Worm (Caenorhabditis elegans) whole organism, young adult: Measurements from ENCODE around the gene F53F4.17.
A peak's percentile ranks its signal among the peaks of the same experiment; 100 is the strongest.

ENCODE experiments used
- B0261.1 ChIP-seq: sonication (generic microtip); optimal IDR thresholded peaks from 2 replicates; lab custom pipeline; 2016; ENCODE audit warnings: mild to moderate bottlenecking, missing genetic modification characterization, moderate library complexity, missing compliant biosample characterization
- B0336.3 ChIP-seq: fragments of 200-800 bp; sonication (Bioruptor generic); IDR thresholded peaks from 2 replicates; pipeline ENCODE4 v1.3.6; 2022; ENCODE audit warnings: missing genetic modification characterization, missing compliant biosample characterization
- C17E4.6 ChIP-seq: fragments of 200-800 bp; sonication (Bioruptor generic); IDR thresholded peaks from 2 replicates; pipeline ENCODE4 v1.3.6; 2022; ENCODE audit warnings: missing genetic modification reagents, missing genetic modification characterization, missing compliant biosample characterization
- F10E7.11 ChIP-seq: sonication (generic microtip); optimal IDR thresholded peaks from 2 replicates; lab custom pipeline; 2017; ENCODE audit warnings: mild to moderate bottlenecking, missing genetic modification characterization, moderate library complexity, missing compliant biosample characterization
- F23B12.7 ChIP-seq: sonication (generic microtip); optimal IDR thresholded peaks from 2 replicates; lab custom pipeline; 2017; ENCODE audit warnings: missing genetic modification characterization, mild to moderate bottlenecking, missing compliant biosample characterization, antibody characterized with exemption, moderate library complexity; ENCODE audit not compliant: insufficient read depth
- F33H1.4 ChIP-seq: fragments of 200-800 bp; sonication (Bioruptor generic); IDR thresholded peaks from 2 replicates; pipeline ENCODE4 v1.3.6; 2022; ENCODE audit warnings: missing genetic modification reagents, missing genetic modification characterization, missing compliant biosample characterization
- F57C9.4 ChIP-seq: sonication (generic microtip); optimal IDR thresholded peaks from 2 replicates; lab custom pipeline; 2017; ENCODE audit warnings: mild to moderate bottlenecking, missing genetic modification characterization, missing compliant biosample characterization
- K11D2.4 ChIP-seq: fragments of 200-800 bp; sonication (Bioruptor generic); IDR thresholded peaks from 2 replicates; pipeline ENCODE4 v1.3.6; 2022; ENCODE audit warnings: missing genetic modification reagents, missing genetic modification characterization, missing compliant biosample characterization
- T07F8.4 ChIP-seq: sonication (generic microtip); optimal IDR thresholded peaks from 2 replicates; lab custom pipeline; 2016; ENCODE audit warnings: mild to moderate bottlenecking, missing genetic modification characterization, moderate library complexity, missing compliant biosample characterization
- Y53F4B.3 ChIP-seq: fragments of 200-800 bp; sonication (Bioruptor generic); IDR thresholded peaks from 2 replicates; pipeline ENCODE4 v1.3.6; 2022; ENCODE audit warnings: missing genetic modification reagents, missing genetic modification characterization, missing compliant biosample characterization
- Y53G8AR.9 ChIP-seq: fragments of 200-800 bp; sonication (Bioruptor generic); conservative IDR thresholded peaks from 2 replicates; pipeline ENCODE4 v1.3.6; 2022; ENCODE audit warnings: missing genetic modification reagents, missing genetic modification characterization, missing compliant biosample characterization
- Y56A3A.18 ChIP-seq: fragments of 200-800 bp; sonication (Bioruptor generic); IDR thresholded peaks from 2 replicates; pipeline ENCODE4 v1.3.6; 2022; ENCODE audit warnings: missing genetic modification reagents, missing genetic modification characterization, missing compliant biosample characterization
- ZK185.1 ChIP-seq: sonication (generic microtip); optimal IDR thresholded peaks from 2 replicates; lab custom pipeline; 2016; ENCODE audit warnings: mild to moderate bottlenecking, missing genetic modification characterization, missing compliant biosample characterization; ENCODE audit not compliant: poor library complexity, severe bottlenecking
- ama-1 ChIP-seq, 3 experiments: fragments of 150-350 bp in 1 of 3; sonication (generic microtip) in 2 of 3; optimal IDR thresholded peaks; 2 replicates each; lab custom pipeline; 2014 to 2018; ENCODE audit warnings: missing biosample characterization in 2 of 3, missing genetic modification characterization in 2 of 3, missing genetic modification reagents in 2 of 3
- atf-7 ChIP-seq: sonication (generic microtip); optimal IDR thresholded peaks from 2 replicates; lab custom pipeline; 2017; ENCODE audit warnings: mild to moderate bottlenecking, missing genetic modification characterization, missing compliant biosample characterization
- athp-1 ChIP-seq: sonication (generic microtip); optimal IDR thresholded peaks from 2 replicates; lab custom pipeline; 2017; ENCODE audit warnings: mild to moderate bottlenecking, missing genetic modification characterization, missing compliant biosample characterization
- attf-6 ChIP-seq: fragments of 200-800 bp; sonication (Bioruptor generic); IDR thresholded peaks from 2 replicates; pipeline ENCODE4 v1.3.6; 2022; ENCODE audit warnings: missing genetic modification reagents, missing genetic modification characterization, missing compliant biosample characterization
- bed-2 ChIP-seq: fragments of 200-800 bp; sonication (Bioruptor generic); IDR thresholded peaks from 2 replicates; pipeline ENCODE4 v1.3.6; 2022; ENCODE audit warnings: missing genetic modification reagents, missing genetic modification characterization, missing compliant biosample characterization
- ccch-3 ChIP-seq: fragments of 200-800 bp; sonication (Bioruptor generic); optimal IDR thresholded peaks from 2 replicates; lab custom pipeline; 2018; ENCODE audit warnings: mild to moderate bottlenecking, missing genetic modification characterization, missing compliant biosample characterization
- ceh-40 ChIP-seq: fragments of 200-800 bp; sonication (Bioruptor generic); IDR thresholded peaks from 2 replicates; pipeline ENCODE4 v1.3.6; 2022; ENCODE audit warnings: missing genetic modification characterization, missing compliant biosample characterization
- ceh-79 ChIP-seq: sonication (generic microtip); optimal IDR thresholded peaks from 2 replicates; lab custom pipeline; 2017; ENCODE audit warnings: mild to moderate bottlenecking, missing genetic modification characterization, missing compliant biosample characterization
- ceh-91 ChIP-seq: fragments of 200-800 bp; sonication (Bioruptor generic); IDR thresholded peaks from 2 replicates; pipeline ENCODE4 v1.3.6; 2022; ENCODE audit warnings: missing genetic modification reagents, missing genetic modification characterization, missing compliant biosample characterization
- chd-7 ChIP-seq: sonication (generic microtip); optimal IDR thresholded peaks from 2 replicates; lab custom pipeline; 2016; ENCODE audit warnings: mild to moderate bottlenecking, missing genetic modification characterization, moderate library complexity, missing compliant biosample characterization
- dpff-1 ChIP-seq: sonication (generic microtip); optimal IDR thresholded peaks from 2 replicates; lab custom pipeline; 2017; ENCODE audit warnings: mild to moderate bottlenecking, missing genetic modification characterization, missing compliant biosample characterization
- egl-18 ChIP-seq: fragments of 200-800 bp; sonication (Bioruptor generic); IDR thresholded peaks from 2 replicates; pipeline ENCODE4 v1.3.6; 2022; ENCODE audit warnings: missing genetic modification reagents, missing genetic modification characterization, missing compliant biosample characterization
- egl-44 ChIP-seq: fragments of 200-800 bp; sonication (Bioruptor generic); IDR thresholded peaks from 2 replicates; pipeline ENCODE4 v1.3.6; 2022; ENCODE audit warnings: missing genetic modification reagents, missing genetic modification characterization, missing compliant biosample characterization
- fkh-3 ChIP-seq: sonication (generic microtip); optimal IDR thresholded peaks from 2 replicates; lab custom pipeline; 2016; ENCODE audit warnings: mild to moderate bottlenecking, missing genetic modification characterization, missing compliant biosample characterization
- hmg-20 ChIP-seq: fragments of 200-800 bp; sonication (Bioruptor generic); IDR thresholded peaks from 2 replicates; pipeline ENCODE4 v1.3.6; 2022; ENCODE audit warnings: missing genetic modification reagents, missing genetic modification characterization, missing compliant biosample characterization
- hrde-1 ChIP-seq: sonication (generic microtip); optimal IDR thresholded peaks from 2 replicates; lab custom pipeline; 2016; ENCODE audit warnings: missing genetic modification characterization, mild to moderate bottlenecking, missing compliant biosample characterization, moderate library complexity, missing genotype, missing genetic modification reagents, borderline replicate concordance
- lag-1 ChIP-seq: fragments of 200-800 bp; sonication (Bioruptor generic); IDR thresholded peaks from 2 replicates; pipeline ENCODE4 v1.3.6; 2022; ENCODE audit warnings: missing genetic modification reagents, missing genetic modification characterization, missing compliant biosample characterization
- lin-26 ChIP-seq: fragments of 200-800 bp; sonication (Bioruptor generic); IDR thresholded peaks from 2 replicates; pipeline ENCODE4 v1.3.6; 2022; ENCODE audit warnings: missing genetic modification reagents, missing genetic modification characterization, missing compliant biosample characterization
- lin-40 ChIP-seq: sonication (generic microtip); optimal IDR thresholded peaks from 2 replicates; lab custom pipeline; 2016; ENCODE audit warnings: missing genetic modification characterization, mild to moderate bottlenecking, missing compliant biosample characterization, missing genotype, missing genetic modification reagents
- madf-10 ChIP-seq: sonication (generic microtip); optimal IDR thresholded peaks from 2 replicates; lab custom pipeline; 2016; ENCODE audit warnings: mild to moderate bottlenecking, missing genetic modification characterization, missing compliant biosample characterization
- madf-3 ChIP-seq: fragments of 200-800 bp; sonication (Bioruptor generic); IDR thresholded peaks from 2 replicates; pipeline ENCODE4 v1.3.6; 2022; ENCODE audit warnings: missing genetic modification reagents, missing genetic modification characterization, missing compliant biosample characterization
- mcd-1 ChIP-seq: fragments of 200-800 bp; sonication (Bioruptor generic); IDR thresholded peaks from 2 replicates; pipeline ENCODE4 v1.3.6; 2022; ENCODE audit warnings: missing genetic modification reagents, missing genetic modification characterization, missing compliant biosample characterization
- mes-4 ChIP-seq: sonication (generic microtip); optimal IDR thresholded peaks from 2 replicates; lab custom pipeline; 2016; ENCODE audit warnings: missing genotype, missing genetic modification characterization, missing compliant biosample characterization
- nfyb-1 ChIP-seq: fragments of 200-800 bp; sonication (Bioruptor generic); IDR thresholded peaks from 2 replicates; pipeline ENCODE4 v1.3.6; 2022; ENCODE audit warnings: missing genetic modification reagents, missing genetic modification characterization, missing compliant biosample characterization
- nhr-120 ChIP-seq: fragments of 200-800 bp; sonication (Bioruptor generic); IDR thresholded peaks from 2 replicates; pipeline ENCODE4 v1.3.6; 2022; ENCODE audit warnings: missing genetic modification characterization, missing compliant biosample characterization
- nhr-80 ChIP-seq: sonication (generic microtip); optimal IDR thresholded peaks from 2 replicates; lab custom pipeline; 2016; ENCODE audit warnings: missing genetic modification characterization, missing compliant biosample characterization
- pha-4 ChIP-seq: fragments of 150-350 bp; sonication (generic microtip); optimal IDR thresholded peaks from 2 replicates; lab custom pipeline; 2014; ENCODE audit warnings: missing biosample characterization, missing genetic modification reagents, missing genetic modification characterization
- snpc-1.3 ChIP-seq: sonication (generic microtip); optimal IDR thresholded peaks from 2 replicates; lab custom pipeline; 2017; ENCODE audit warnings: missing genetic modification characterization, mild to moderate bottlenecking, missing compliant biosample characterization, antibody characterized with exemption, moderate library complexity, missing genotype, missing genetic modification reagents; ENCODE audit not compliant: insufficient read depth
- somi-1 ChIP-seq: fragments of 200-800 bp; sonication (Bioruptor generic); optimal IDR thresholded peaks from 2 replicates; lab custom pipeline; 2018; ENCODE audit warnings: mild to moderate bottlenecking, missing genetic modification characterization, missing compliant biosample characterization
- tlf-1 ChIP-seq: fragments of 200-800 bp; sonication (Bioruptor generic); optimal IDR thresholded peaks from 2 replicates; lab custom pipeline; 2018; ENCODE audit warnings: mild to moderate bottlenecking, missing genetic modification characterization, missing compliant biosample characterization
- unc-130 ChIP-seq: sonication (generic microtip); optimal IDR thresholded peaks from 2 replicates; lab custom pipeline; 2016; ENCODE audit warnings: missing genetic modification reagents, missing genetic modification characterization, missing compliant biosample characterization
- xnd-1 ChIP-seq: sonication (generic microtip); optimal IDR thresholded peaks from 2 replicates; lab custom pipeline; 2016; ENCODE audit warnings: missing genotype, missing genetic modification reagents, missing genetic modification characterization, missing compliant biosample characterization
- ztf-22 ChIP-seq: fragments of 200-800 bp; sonication (Bioruptor generic); optimal IDR thresholded peaks from 2 replicates; lab custom pipeline; 2018; ENCODE audit warnings: mild to moderate bottlenecking, missing genetic modification characterization, moderate library complexity, missing compliant biosample characterization
- ztf-26 ChIP-seq: sonication (generic microtip); optimal IDR thresholded peaks from 2 replicates; lab custom pipeline; 2017; ENCODE audit warnings: missing genetic modification characterization, missing compliant biosample characterization

Gene F53F4.17

DNA sequence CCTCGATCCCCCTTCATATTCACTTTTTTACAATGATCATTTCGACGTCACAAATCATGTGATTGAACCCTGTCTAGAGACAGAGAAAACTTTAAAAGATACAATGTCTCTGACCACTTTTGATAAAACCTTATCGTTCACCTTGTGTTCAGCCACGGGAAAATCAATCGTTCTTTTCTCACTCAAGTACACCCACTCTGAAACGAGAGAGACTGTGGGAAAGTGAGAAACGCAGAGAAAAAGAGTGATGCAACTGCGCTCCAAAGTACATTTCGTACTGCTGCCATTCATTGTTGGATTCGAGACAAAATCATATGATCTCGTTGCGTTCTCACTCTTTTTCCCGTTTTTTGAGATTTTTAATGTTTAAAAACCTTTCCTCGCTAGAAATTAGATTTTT is 22.8 kb upstream of the F53F4.17 start (continued):
- TF ChIP-seq ccch-3 = no peak
- TF ChIP-seq B0336.3 (GFP tag; lab: Robert Waterston, UW) = peak; percentile 57
- TF ChIP-seq fkh-3 (tag; lab: Kevin White, UChicago) = no peak
- TF ChIP-seq egl-44 (GFP tag; lab: Robert Waterston, UW) = peak; percentile 85
- peak; percentile 18 for TF ChIP-seq pha-4 (tag; lab: Kevin White, UChicago)
- no peak for TF ChIP-seq F10E7.11
- TF ChIP-seq C17E4.6 (GFP tag; lab: Robert Waterston, UW) = no peak
- TF ChIP-seq hmg-20 (GFP tag; lab: Robert Waterston, UW) = no peak
- no peak for TF ChIP-seq ceh-40 (GFP tag; lab: Robert Waterston, UW)
- no peak for TF ChIP-seq B0261.1
- 0 out of 2 replicates have a peak, but pooled peaks have one; percentile 68 for TF ChIP-seq madf-3 (GFP tag; lab: Robert Waterston, UW)
- peak; percentile 13 for TF ChIP-seq F23B12.7
- peak; percentile 96 for TF ChIP-seq mcd-1 (GFP tag; lab: Robert Waterston, UW)
- TF ChIP-seq unc-130 = no peak
- TF ChIP-seq Y53F4B.3 (GFP tag; lab: Robert Waterston, UW) = no peak
- no peak for TF ChIP-seq nhr-120 (GFP tag; lab: Robert Waterston, UW)
- TF ChIP-seq T07F8.4 (tag; lab: Kevin White, UChicago) = no peak
- TF ChIP-seq F33H1.4 (GFP tag; lab: Robert Waterston, UW) = peak; percentile 22; the same call in 1 of the 2 replicates
- peak; percentile 80 for TF ChIP-seq nfyb-1 (GFP tag; lab: Robert Waterston, UW)
- TF ChIP-seq mes-4 (tag; lab: Kevin White, UChicago) = no peak
- TF ChIP-seq egl-18 (GFP tag; lab: Robert Waterston, UW) = no peak
- TF ChIP-seq chd-7 = peak; percentile 81
- peak; percentile 5 for TF ChIP-seq ztf-22
- peak; percentile 67 for TF ChIP-seq ztf-26 (tag; lab: Kevin White, UChicago)
- TF ChIP-seq somi-1 (GFP tag; lab: Kevin White, UChicago) = peak; percentile 82
- TF ChIP-seq lin-40 = peak; percentile 91
- TF ChIP-seq Y56A3A.18 (GFP tag; lab: Robert Waterston, UW) = 0 out of 2 replicates have a peak, but pooled peaks have one; percentile 67
- TF ChIP-seq ZK185.1 = peak; percentile 70
- TF ChIP-seq tlf-1 (GFP tag; lab: Kevin White, UChicago) = peak; percentile 63
- TF ChIP-seq attf-6 (GFP tag; lab: Robert Waterston, UW) = no peak
- TF ChIP-seq F57C9.4 (tag; lab: Kevin White, UChicago) = no peak
- TF ChIP-seq nhr-80 (tag; lab: Kevin White, UChicago) = peak; percentile 97
- no peak for TF ChIP-seq ceh-79 (tag; lab: Kevin White, UChicago)
- TF ChIP-seq hrde-1 = no peak
- TF ChIP-seq dpff-1 = no peak
- no peak for TF ChIP-seq bed-2
- TF ChIP-seq madf-10 (tag; lab: Kevin White, UChicago) = peak; percentile 74
- TF ChIP-seq atf-7 (tag; lab: Kevin White, UChicago) = peak; percentile 85
- peak; percentile 61; the same call in 1 of the 2 replicates for TF ChIP-seq Y53G8AR.9 (GFP tag; lab: Robert Waterston, UW)
- TF ChIP-seq snpc-1.3 (tag; lab: Kevin White, UChicago) = no peak
- no peak for TF ChIP-seq lin-26 (GFP tag; lab: Robert Waterston, UW)
- TF ChIP-seq ceh-91 (GFP tag; lab: Robert Waterston, UW) = no peak
- TF ChIP-seq athp-1 (tag; lab: Kevin White, UChicago) = peak; percentile 86
- TF ChIP-seq xnd-1 (tag; lab: Kevin White, UChicago) = no peak
- TF ChIP-seq lag-1 = no peak
- TF ChIP-seq K11D2.4 (GFP tag; lab: Robert Waterston, UW) = peak; percentile 65; the same call in 1 of the 2 replicates
- peak; percentile 18 for TF ChIP-seq ama-1 (optimal IDR thresholded peaks at IDR 0.05; lab: Kevin White, UChicago)
- no peak for TF ChIP-seq ama-1 (GFP tag; optimal IDR thresholded peaks at IDR 0.05; lab: Kevin White, UChicago)
